Fruit fly (Drosophila melanogaster) whole organism, embryonic: ENCODE results near the gene CG31957.
A peak's percentile ranks its signal among the peaks of the same experiment; 100 is the strongest.

Experiments used
- Ada2b ChIP-seq: fragments of 200-800 bp; sonication (Bioruptor generic); IDR thresholded peaks from 2 replicates; pipeline ENCODE4 v1.3.6; 2022; ENCODE audit warnings: missing biosample characterization, missing genetic modification characterization
- Antp ChIP-seq: fragments of 200-800 bp; sonication (Bioruptor generic); optimal IDR thresholded peaks from 3 replicates; lab custom pipeline; 2016; ENCODE audit warnings: missing biosample characterization, missing genetic modification characterization
- Bdp1 ChIP-seq: fragments of 200-800 bp; sonication (Bioruptor generic); optimal IDR thresholded peaks from 3 replicates; lab custom pipeline; 2016; ENCODE audit warnings: missing biosample characterization, missing genetic modification characterization
- CG10321 ChIP-seq: fragments of 200-800 bp; sonication (Bioruptor generic); IDR thresholded peaks from 2 replicates; pipeline ENCODE4 v1.3.6; 2022; ENCODE audit warnings: missing biosample characterization, missing genetic modification characterization
- CG10431 ChIP-seq: fragments of 200-800 bp; sonication (Bioruptor generic); optimal IDR thresholded peaks from 3 replicates; lab custom pipeline; 2018; ENCODE audit warnings: missing biosample characterization, mild to moderate bottlenecking, missing genetic modification characterization
- CG10959 ChIP-seq: fragments of 200-800 bp; sonication (Bioruptor generic); IDR thresholded peaks from 2 replicates; pipeline ENCODE4 v1.3.6; 2022; ENCODE audit warnings: missing biosample characterization, missing genetic modification characterization
- CG12104 ChIP-seq: fragments of 200-800 bp; sonication (Bioruptor generic); optimal IDR thresholded peaks from 3 replicates; lab custom pipeline; 2016; ENCODE audit warnings: missing biosample characterization, missing genetic modification characterization
- CG12155 ChIP-seq: fragments of 200-800 bp; sonication (Bioruptor generic); optimal IDR thresholded peaks from 3 replicates; lab custom pipeline; 2016; ENCODE audit warnings: missing biosample characterization, missing genetic modification characterization
- CG13894 ChIP-seq: fragments of 200-800 bp; sonication (Bioruptor generic); optimal IDR thresholded peaks from 3 replicates; lab custom pipeline; 2018; ENCODE audit warnings: missing biosample characterization, mild to moderate bottlenecking, missing genetic modification characterization, moderate library complexity
- CG14667 ChIP-seq: fragments of 200-800 bp; sonication (Bioruptor generic); IDR thresholded peaks from 2 replicates; pipeline ENCODE4 v1.3.6; 2022; ENCODE audit warnings: missing biosample characterization, missing genetic modification characterization
- CG17328 ChIP-seq: fragments of 200-800 bp; sonication (Bioruptor generic); IDR thresholded peaks from 2 replicates; pipeline ENCODE4 v1.3.6; 2022; ENCODE audit warnings: missing biosample characterization, missing genetic modification characterization
- CG18619 ChIP-seq: fragments of 200-800 bp; sonication (Bioruptor generic); optimal IDR thresholded peaks from 3 replicates; lab custom pipeline; 2017; ENCODE audit warnings: missing biosample characterization, mild to moderate bottlenecking, missing genetic modification characterization
- CG18764 ChIP-seq: fragments of 200-800 bp; sonication (Bioruptor generic); optimal IDR thresholded peaks from 3 replicates; lab custom pipeline; 2016; ENCODE audit warnings: missing biosample characterization, missing genetic modification characterization
- CG31388 ChIP-seq: fragments of 200-800 bp; sonication (Bioruptor generic); optimal IDR thresholded peaks from 2 replicates; lab custom pipeline; 2016; ENCODE audit warnings: missing biosample characterization, missing genetic modification characterization
- CG3163 ChIP-seq: fragments of 200-800 bp; sonication (Bioruptor generic); optimal IDR thresholded peaks from 3 replicates; lab custom pipeline; 2016; ENCODE audit warnings: missing biosample characterization, missing genetic modification characterization
- CG3847 ChIP-seq: fragments of 200-800 bp; sonication (Bioruptor generic); IDR thresholded peaks from 2 replicates; pipeline ENCODE4 v1.3.6; 2022; ENCODE audit warnings: missing biosample characterization, missing genetic modification characterization
- CG6654 ChIP-seq: fragments of 200-800 bp; sonication (Bioruptor generic); optimal IDR thresholded peaks from 2 replicates; lab custom pipeline; 2017; ENCODE audit warnings: missing biosample characterization, mild to moderate bottlenecking, missing genetic modification characterization
- CG6689 ChIP-seq: fragments of 200-800 bp; sonication (Bioruptor generic); IDR thresholded peaks from 2 replicates; pipeline ENCODE4 v1.3.6; 2022; ENCODE audit warnings: missing biosample characterization, missing genetic modification characterization
- CG7271 ChIP-seq: fragments of 200-800 bp; sonication (Bioruptor generic); optimal IDR thresholded peaks from 2 replicates; lab custom pipeline; 2018; ENCODE audit warnings: missing biosample characterization, mild to moderate bottlenecking, missing genetic modification characterization, moderate library complexity
- CG8089 ChIP-seq: fragments of 200-800 bp; sonication (Bioruptor generic); optimal IDR thresholded peaks from 3 replicates; lab custom pipeline; 2016; ENCODE audit warnings: missing biosample characterization, missing genetic modification characterization
- CG9437 ChIP-seq: fragments of 200-800 bp; sonication (Bioruptor generic); optimal IDR thresholded peaks from 2 replicates; lab custom pipeline; 2018; ENCODE audit warnings: missing biosample characterization, mild to moderate bottlenecking, missing genetic modification characterization
- Camta ChIP-seq: fragments of 200-800 bp; sonication (Bioruptor generic); optimal IDR thresholded peaks from 2 replicates; lab custom pipeline; 2016; ENCODE audit warnings: missing biosample characterization, missing genetic modification characterization
- Chrac-16 ChIP-seq: fragments of 200-800 bp; sonication (Bioruptor generic); optimal IDR thresholded peaks from 3 replicates; lab custom pipeline; 2016; ENCODE audit warnings: missing biosample characterization, missing genetic modification characterization
- CoRest ChIP-seq: fragments of 200-800 bp; sonication (Bioruptor generic); optimal IDR thresholded peaks from 3 replicates; lab custom pipeline; 2018; ENCODE audit warnings: missing biosample characterization, mild to moderate bottlenecking, missing genetic modification characterization, moderate library complexity
- D19B ChIP-seq: fragments of 200-800 bp; sonication (Bioruptor generic); optimal IDR thresholded peaks from 2 replicates; lab custom pipeline; 2017; ENCODE audit warnings: missing biosample characterization, mild to moderate bottlenecking, missing genetic modification characterization
- Drgx ChIP-seq: fragments of 200-800 bp; sonication (Bioruptor generic); IDR thresholded peaks from 2 replicates; pipeline ENCODE4 v1.3.6; 2022; ENCODE audit warnings: missing biosample characterization, missing genetic modification characterization
- HLH3B ChIP-seq: fragments of 200-800 bp; sonication (Bioruptor generic); IDR thresholded peaks from 2 replicates; pipeline ENCODE4 v1.3.6; 2022; ENCODE audit warnings: missing biosample characterization, missing genetic modification characterization
- HLHmδ ChIP-seq: fragments of 200-800 bp; sonication (Bioruptor generic); optimal IDR thresholded peaks from 2 replicates; lab custom pipeline; 2018; ENCODE audit warnings: missing biosample characterization, mild to moderate bottlenecking, missing genetic modification characterization, moderate library complexity
- Hey ChIP-seq: fragments of 200-800 bp; sonication (Bioruptor generic); optimal IDR thresholded peaks from 3 replicates; lab custom pipeline; 2018; ENCODE audit warnings: missing biosample characterization, mild to moderate bottlenecking, missing genetic modification characterization
- Hr3 ChIP-seq: fragments of 200-800 bp; sonication (Bioruptor generic); optimal IDR thresholded peaks from 3 replicates; lab custom pipeline; 2016; ENCODE audit warnings: missing biosample characterization, missing genetic modification characterization
- Hsf ChIP-seq: fragments of 200-800 bp; sonication (Bioruptor generic); optimal IDR thresholded peaks from 3 replicates; lab custom pipeline; 2016; ENCODE audit warnings: missing biosample characterization, missing genetic modification characterization
- Kr ChIP-seq: fragments of 200-800 bp; sonication (Bioruptor generic); optimal IDR thresholded peaks from 2 replicates; lab custom pipeline; 2017; ENCODE audit warnings: missing biosample characterization, mild to moderate bottlenecking, missing genetic modification characterization
- MBD-R2 ChIP-seq: fragments of 200-800 bp; sonication (Bioruptor generic); IDR thresholded peaks from 2 replicates; pipeline ENCODE4 v1.3.6; 2022; ENCODE audit warnings: missing biosample characterization, missing genetic modification characterization
- NfI ChIP-seq: fragments of 200-800 bp; sonication (Bioruptor generic); optimal IDR thresholded peaks from 3 replicates; lab custom pipeline; 2018; ENCODE audit warnings: missing biosample characterization, mild to moderate bottlenecking, missing genetic modification characterization, moderate library complexity
- Oli ChIP-seq: fragments of 200-800 bp; sonication (Bioruptor generic); optimal IDR thresholded peaks from 2 replicates; lab custom pipeline; 2018; ENCODE audit warnings: missing biosample characterization, mild to moderate bottlenecking, missing genetic modification characterization, moderate library complexity
- Poxn ChIP-seq: fragments of 200-800 bp; sonication (Bioruptor generic); IDR thresholded peaks from 2 replicates; pipeline ENCODE4 v1.3.6; 2022; ENCODE audit warnings: missing biosample characterization, missing genetic modification characterization
- Trl ChIP-seq, 3 experiments: fragments of >200 bp in 2 of 3; fragments of 200-800 bp in 1 of 3; sonication (Bioruptor generic) in 1 of 3; optimal IDR thresholded peaks; 2 replicates in 1 of 3; 3 replicates in 2 of 3; lab custom pipeline; 2016 to 2017; ENCODE audit warnings: missing biosample characterization in 1 of 3, missing genetic modification characterization in 1 of 3
- ap ChIP-seq: fragments of 200-800 bp; sonication (Bioruptor generic); IDR thresholded peaks from 2 replicates; pipeline ENCODE4 v1.3.6; 2022; ENCODE audit warnings: missing biosample characterization, missing genetic modification characterization
- bowl ChIP-seq: fragments of 200-800 bp; sonication (Bioruptor generic); IDR thresholded peaks from 2 replicates; pipeline ENCODE4 v1.3.6; 2022; ENCODE audit warnings: missing biosample characterization, missing genetic modification characterization
- br ChIP-seq: fragments of >200 bp; optimal IDR thresholded peaks from 2 replicates; lab custom pipeline; 2017
- croc ChIP-seq: fragments of 200-800 bp; sonication (Bioruptor generic); conservative IDR thresholded peaks from 3 replicates; pipeline ENCODE4 v1.3.6; 2022; ENCODE audit warnings: missing biosample characterization, missing genetic modification characterization
- ftz-f1 ChIP-seq: fragments of 200-800 bp; sonication (Bioruptor generic); optimal IDR thresholded peaks from 2 replicates; lab custom pipeline; 2016; ENCODE audit warnings: missing biosample characterization, missing genetic modification characterization
- knrl ChIP-seq: fragments of 200-800 bp; sonication (Bioruptor generic); IDR thresholded peaks from 3 replicates; pipeline ENCODE4 v1.3.6; 2022; ENCODE audit warnings: missing biosample characterization, missing genetic modification characterization; ENCODE audit not compliant: partially characterized antibody
- luna ChIP-seq: fragments of 200-800 bp; sonication (Bioruptor generic); optimal IDR thresholded peaks from 2 replicates; lab custom pipeline; 2016; ENCODE audit warnings: missing biosample characterization, missing genetic modification characterization
- nom ChIP-seq: fragments of 200-800 bp; sonication (Bioruptor generic); optimal IDR thresholded peaks from 2 replicates; lab custom pipeline; 2017; ENCODE audit warnings: missing biosample characterization, missing genetic modification characterization, mild to moderate bottlenecking, moderate library complexity, missing genetic modification reagents
- phol ChIP-seq: fragments of 200-800 bp; sonication (Bioruptor generic); optimal IDR thresholded peaks from 3 replicates; lab custom pipeline; 2018; ENCODE audit warnings: missing biosample characterization, mild to moderate bottlenecking, missing genetic modification characterization, moderate library complexity
- sna ChIP-seq: fragments of 200-800 bp; sonication (Bioruptor generic); IDR thresholded peaks from 2 replicates; pipeline ENCODE4 v1.3.6; 2022; ENCODE audit warnings: missing biosample characterization, missing genetic modification characterization; ENCODE audit not compliant: partially characterized antibody
- tap ChIP-seq: fragments of 200-800 bp; optimal IDR thresholded peaks from 3 replicates; lab custom pipeline; 2019; ENCODE audit warnings: missing biosample characterization, mild to moderate bottlenecking, missing genetic modification characterization, moderate library complexity
- tgo ChIP-seq: fragments of 200-800 bp; sonication (Bioruptor generic); IDR thresholded peaks from 3 replicates; pipeline ENCODE4 v1.3.6; 2022; ENCODE audit warnings: missing biosample characterization, missing genetic modification characterization
- vnd ChIP-seq: fragments of 200-800 bp; sonication (Bioruptor generic); IDR thresholded peaks from 3 replicates; pipeline ENCODE4 v1.3.6; 2022; ENCODE audit warnings: missing biosample characterization, missing genetic modification characterization; ENCODE audit not compliant: partially characterized antibody

Gene CG31957

DNA sequence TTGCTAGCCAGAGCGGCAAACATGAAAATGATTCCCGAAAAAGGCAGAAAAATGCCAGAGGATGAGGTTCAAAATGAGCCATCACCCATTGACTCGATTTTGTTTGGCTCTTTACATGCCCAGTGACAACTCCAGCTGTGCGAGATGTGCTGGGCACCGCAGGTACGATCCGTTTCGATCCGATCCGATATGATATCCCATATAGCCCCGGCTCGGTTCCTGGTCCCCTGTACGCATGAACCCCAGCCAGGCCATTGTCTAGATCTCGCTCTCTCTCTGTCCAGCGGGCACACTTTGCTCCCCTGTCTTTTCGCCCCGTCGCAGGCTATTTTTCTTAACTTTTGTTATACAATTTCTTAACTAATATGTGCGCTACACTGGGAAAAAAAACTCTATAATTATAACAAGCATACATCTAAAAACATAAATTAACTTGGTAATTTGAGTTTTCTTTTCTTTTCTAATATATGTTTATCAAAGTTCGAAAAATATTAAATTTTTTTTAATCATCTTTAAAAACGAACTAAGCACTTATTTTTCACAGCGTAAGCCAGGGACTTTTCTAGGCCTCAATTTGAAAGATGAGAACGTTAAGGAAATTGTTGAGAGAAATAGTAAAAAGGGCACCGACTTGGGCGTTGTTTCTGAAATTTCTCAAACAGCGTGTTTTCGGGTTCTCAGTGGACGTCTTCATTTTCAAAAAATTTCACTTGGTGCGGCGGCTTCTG is 44.7 kb downstream of the CG31957 start (continued):
- TF ChIP-seq CG8089, result peak; percentile 41
- TF ChIP-seq CG7271 (tag; lab: Kevin White, UChicago), result peak; percentile 95
- no peak for TF ChIP-seq knrl (GFP tag; lab: Robert Waterston, UW)
- no peak for TF ChIP-seq Drgx (GFP tag; lab: Robert Waterston, UW)
- peak; percentile 72 for TF ChIP-seq CG6689 (GFP tag; lab: Robert Waterston, UW)
- TF ChIP-seq sna, result no peak
- TF ChIP-seq HLHmδ (GFP tag; lab: Kevin White, UChicago), result no peak
- peak; percentile 49 for TF ChIP-seq CG10431 (GFP tag; lab: Kevin White, UChicago)
- no peak for TF ChIP-seq MBD-R2 (GFP tag; lab: Robert Waterston, UW)
- no peak for TF ChIP-seq CG3163
- no peak for TF ChIP-seq CG13894
- no peak for TF ChIP-seq Trl (optimal IDR thresholded peaks at IDR 0.05; lab: Kevin White, UChicago)
- peak; percentile 55 for TF ChIP-seq Trl (GFP tag; optimal IDR thresholded peaks at IDR 0.05; lab: Kevin White, UChicago)
- no peak for TF ChIP-seq ftz-f1 (GFP tag; lab: Kevin White, UChicago)
- TF ChIP-seq CG18764 (GFP tag; lab: Kevin White, UChicago), result peak; percentile 58
- no peak for TF ChIP-seq luna (GFP tag; lab: Kevin White, UChicago)
- no peak for TF ChIP-seq D19B (GFP tag; lab: Kevin White, UChicago)
- TF ChIP-seq Kr (GFP tag; lab: Kevin White, UChicago), result peak; percentile 79
- peak; percentile 77 for TF ChIP-seq croc (GFP tag; lab: Robert Waterston, UW)
- TF ChIP-seq bowl, result no peak
- no peak for TF ChIP-seq CG3847
- peak; percentile 57 for TF ChIP-seq tap (tag; lab: Kevin White, UChicago)
- TF ChIP-seq CG12104 (GFP tag; lab: Kevin White, UChicago), result peak; percentile 71
- TF ChIP-seq Hsf (GFP tag; lab: Kevin White, UChicago), result peak; percentile 65
- TF ChIP-seq NfI (GFP tag; lab: Kevin White, UChicago), result no peak
- no peak for TF ChIP-seq br (lab: Kevin White, UChicago)
- no peak for TF ChIP-seq Ada2b (GFP tag; lab: Robert Waterston, UW)
- TF ChIP-seq Chrac-16, result peak; percentile 78
- peak; percentile 33 for TF ChIP-seq CG9437
- TF ChIP-seq CG18619 (GFP tag; lab: Kevin White, UChicago), result peak; percentile 54
- peak; percentile 87 for TF ChIP-seq CG10959 (GFP tag; lab: Robert Waterston, UW)
- TF ChIP-seq Bdp1, result no peak
- TF ChIP-seq Poxn, result no peak
- peak; percentile 50 for TF ChIP-seq CG12155 (GFP tag; lab: Kevin White, UChicago)
- peak; percentile 86 for TF ChIP-seq CoRest (tag; lab: Kevin White, UChicago)
- no peak for TF ChIP-seq nom (GFP tag; lab: Kevin White, UChicago)
- TF ChIP-seq tgo (GFP tag; lab: Robert Waterston, UW), result peak; percentile 51; the same call in 1 of the 3 replicates
- peak; percentile 67 for TF ChIP-seq Camta (GFP tag; lab: Kevin White, UChicago)
- peak; percentile 91 for TF ChIP-seq phol (tag; lab: Kevin White, UChicago)
- no peak for TF ChIP-seq vnd (GFP tag; lab: Robert Waterston, UW)
- TF ChIP-seq CG6654 (GFP tag; lab: Kevin White, UChicago), result no peak
- TF ChIP-seq Hr3 (GFP tag; lab: Kevin White, UChicago), result peak; percentile 60
- TF ChIP-seq HLH3B (GFP tag; lab: Robert Waterston, UW), result no peak
- TF ChIP-seq Antp (GFP tag; lab: Kevin White, UChicago), result no peak
- peak; percentile 21; the same call in 1 of the 2 replicates for TF ChIP-seq CG14667 (GFP tag; lab: Robert Waterston, UW)
- no peak for TF ChIP-seq CG10321 (GFP tag; lab: Robert Waterston, UW)
- TF ChIP-seq CG31388 (GFP tag; lab: Kevin White, UChicago), result peak; percentile 10
- peak; percentile 87 for TF ChIP-seq CG17328 (GFP tag; lab: Robert Waterston, UW)
- TF ChIP-seq Oli (tag; lab: Kevin White, UChicago), result peak; percentile 69
- TF ChIP-seq Hey, result no peak
- no peak for TF ChIP-seq ap
